Worm (Caenorhabditis elegans) whole organism, L1 larva: ENCODE measurements around the gene Y54G2A.7.

Experiments used
- C16A3.4 ChIP-seq: fragments of 150-350 bp; optimal IDR thresholded peaks from 2 replicates; lab custom pipeline; 2014; ENCODE audit warnings: missing biosample characterization, missing genetic modification characterization
- ceh-82 ChIP-seq, 3 experiments: fragments of 150-350 bp in 1 of 3; sonication (generic microtip) in 2 of 3; optimal IDR thresholded peaks; 2 replicates each; lab custom pipeline; 2014 to 2017; ENCODE audit warnings: missing biosample characterization in 3 of 3, missing genetic modification characterization in 3 of 3
- fos-1 ChIP-seq: fragments of 150-350 bp; optimal IDR thresholded peaks from 2 replicates; lab custom pipeline; 2014; ENCODE audit warnings: missing biosample characterization, missing genetic modification characterization
- lin-39 ChIP-seq: fragments of 150-350 bp; optimal IDR thresholded peaks from 2 replicates; lab custom pipeline; 2014; ENCODE audit warnings: missing biosample characterization, missing genetic modification reagents, missing genetic modification characterization
- lsy-2 ChIP-seq, 2 experiments: fragments of 150-350 bp; optimal IDR thresholded peaks; 2 replicates each; lab custom pipeline; 2014; ENCODE audit warnings: missing biosample characterization in 2 of 2, missing genetic modification characterization in 2 of 2
- mef-2 ChIP-seq: fragments of 150-350 bp; optimal IDR thresholded peaks from 2 replicates; lab custom pipeline; 2014; ENCODE audit warnings: missing biosample characterization, missing genetic modification characterization
- mep-1 ChIP-seq: fragments of 150-350 bp; optimal IDR thresholded peaks from 2 replicates; lab custom pipeline; 2014; ENCODE audit warnings: missing biosample characterization, missing genetic modification characterization
- nhr-28 ChIP-seq: fragments of 150-350 bp; optimal IDR thresholded peaks from 2 replicates; lab custom pipeline; 2014; ENCODE audit warnings: missing biosample characterization, missing genetic modification characterization
- snpc-4 ChIP-seq: fragments of 150-350 bp; optimal IDR thresholded peaks from 2 replicates; lab custom pipeline; 2014; ENCODE audit warnings: missing biosample characterization, missing genetic modification characterization
- unc-62 ChIP-seq: fragments of 150-350 bp; optimal IDR thresholded peaks from 2 replicates; lab custom pipeline; 2014; ENCODE audit warnings: missing biosample characterization, missing genetic modification reagents, missing genetic modification characterization
- ztf-11 ChIP-seq, 2 experiments: sonication (generic microtip); optimal IDR thresholded peaks; 2 replicates each; lab custom pipeline; 2016 to 2017; ENCODE audit warnings: missing genetic modification characterization in 2 of 2, missing biosample characterization in 1 of 2, missing compliant biosample characterization in 1 of 2
- ztf-4 ChIP-seq: fragments of 150-350 bp; optimal IDR thresholded peaks from 2 replicates; lab custom pipeline; 2014; ENCODE audit warnings: missing biosample characterization, missing genetic modification characterization

DNA sequence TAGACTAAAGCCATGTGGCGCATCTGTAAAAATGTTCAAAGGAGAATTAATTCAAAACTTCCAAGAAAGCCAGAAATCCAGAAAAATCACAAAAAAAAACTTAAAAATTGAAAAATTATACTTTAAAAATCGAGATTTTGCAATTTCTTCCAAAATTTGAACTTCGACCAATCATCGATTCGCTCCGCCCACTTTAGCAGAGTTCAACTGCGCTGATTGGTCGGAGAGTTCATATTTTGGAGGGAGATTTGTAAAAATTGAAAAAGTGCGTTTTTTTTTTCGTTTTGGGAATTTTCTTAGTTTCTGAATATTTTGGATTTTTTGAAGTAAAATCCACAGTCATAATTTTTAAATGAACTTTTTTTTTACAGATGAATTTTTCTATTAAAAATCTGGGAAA is 44.5 kb upstream of the Y54G2A.7 start:
- no peak for TF ChIP-seq C16A3.4 (tag; lab: Kevin White, UChicago)
- TF ChIP-seq fos-1 (tag; lab: Kevin White, UChicago) = no peak
- no peak for TF ChIP-seq ztf-11 (tag; optimal IDR thresholded peaks at IDR 0.05; lab: Kevin White, UChicago)
- TF ChIP-seq mef-2 (tag; lab: Kevin White, UChicago) = no peak
- TF ChIP-seq lin-39 = no peak
- no peak for TF ChIP-seq ztf-4
- TF ChIP-seq lsy-2 (tag; optimal IDR thresholded peaks at IDR 0.05; lab: Kevin White, UChicago) = no peak
- no peak for TF ChIP-seq mep-1 (tag; lab: Kevin White, UChicago)
- TF ChIP-seq snpc-4 (tag; lab: Kevin White, UChicago) = no peak
- TF ChIP-seq nhr-28 (tag; lab: Kevin White, UChicago) = no peak
- TF ChIP-seq ceh-82 (tag; optimal IDR thresholded peaks at IDR 0.05; lab: Kevin White, UChicago) = no peak
- TF ChIP-seq unc-62 (GFP tag; lab: Kevin White, UChicago) = no peak
